Fruit fly (Drosophila melanogaster) Kc167 (cell line): Measurements from ENCODE around the gene CG42367.

ENCODE experiments used
- Myc ChIP-seq: fragments of >200 bp; optimal IDR thresholded peaks from 2 replicates; lab custom pipeline; 2017; ENCODE audit warnings: missing external identifiers
- Sin3A ChIP-seq: fragments of >200 bp; optimal IDR thresholded peaks from 2 replicates; lab custom pipeline; 2018; ENCODE audit warnings: missing external identifiers
- h ChIP-seq: fragments of >200 bp; optimal IDR thresholded peaks from 3 replicates; lab custom pipeline; 2018; ENCODE audit warnings: missing external identifiers
- insv ChIP-seq: fragments of >200 bp; optimal IDR thresholded peaks from 3 replicates; lab custom pipeline; 2018; ENCODE audit warnings: missing external identifiers
- psq ChIP-seq: fragments of >200 bp; optimal IDR thresholded peaks from 2 replicates; lab custom pipeline; 2017; ENCODE audit warnings: missing external identifiers
- ttk ChIP-seq: sonication (Bioruptor generic); optimal IDR thresholded peaks from 2 replicates; lab custom pipeline; 2017; ENCODE audit warnings: missing external identifiers

The CG42367 gene

DNA sequence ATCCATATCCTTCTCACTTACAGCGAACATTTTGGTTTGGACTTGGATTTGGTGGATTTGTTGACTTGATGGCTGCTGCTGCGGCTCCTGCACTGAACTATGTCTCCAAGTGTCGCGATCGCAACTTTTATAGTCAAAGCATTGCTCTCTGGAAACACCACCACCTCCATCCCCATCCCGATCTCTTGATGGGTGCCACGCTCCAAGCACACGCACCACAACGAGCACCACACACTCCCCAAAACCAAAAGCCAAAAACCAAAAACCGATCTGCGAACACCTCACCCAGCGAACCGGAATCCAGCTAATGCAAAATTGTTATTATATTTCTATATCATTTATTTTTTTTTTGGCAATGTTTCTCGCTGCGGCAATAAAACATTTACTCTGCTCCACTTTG, 2.7 kb downstream of the CG42367 start, which contains the start of gene Cpr30F:
TSS of gene Cpr30F (minus strand) at position 101 of the 400 bp plus-strand sequence.
- TF ChIP-seq Sin3A (no peak), psq (lab: Kevin White, UChicago) (no peak), h (lab: Kevin White, UChicago) (no peak), insv (no peak), Myc (no peak), ttk (no peak)

- TF ChIP-seq insv (no peak), Sin3A (no peak), Myc (no peak), psq (lab: Kevin White, UChicago) (no peak), ttk (no peak), h (lab: Kevin White, UChicago) (no peak)
Observed at dm6 chr2L:9937908-9938307, 7.5 kb downstream of the CG42367 start, which contains the start of gene Arglu1. Gene Arglu1, minus strand, starts transcription at chr2L:9938134.

DNA sequence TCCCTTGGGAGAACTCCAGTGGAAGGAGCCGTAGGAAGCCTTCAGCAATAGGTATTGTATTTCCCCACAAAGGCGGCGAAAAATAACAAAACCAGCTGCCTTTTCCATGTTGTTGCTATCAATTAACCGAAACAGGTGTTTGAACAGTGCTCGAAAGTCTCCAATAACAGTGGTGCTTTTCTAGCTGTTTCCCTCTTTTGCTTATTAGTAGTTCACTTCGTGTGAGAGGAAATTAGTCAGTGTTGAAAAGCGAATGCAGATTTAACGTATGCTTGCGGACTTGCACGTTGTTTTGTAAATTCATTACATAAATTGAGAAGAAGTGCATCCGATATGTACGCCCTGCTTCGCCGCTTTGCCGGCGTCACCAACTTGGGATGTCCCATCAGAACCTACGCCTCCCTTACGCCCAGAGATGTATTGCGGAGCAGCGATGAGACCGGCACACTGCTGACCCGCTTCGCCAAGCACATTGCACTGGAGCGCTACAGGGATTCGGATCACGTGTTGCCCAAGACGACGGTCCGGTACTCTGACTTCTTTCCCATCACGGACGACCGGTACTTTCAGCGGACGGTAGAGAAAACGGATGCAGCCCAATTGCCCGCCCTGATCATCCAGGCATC, 8.4 kb downstream of the CG42367 start, which contains the start of the genes Datp and CG4619:
TSS of gene Datp (minus strand) at position 160 of the 626 bp plus-strand sequence.
TSS of gene CG4619 (plus strand) at position 233 of the 626 bp plus-strand sequence.
- no peak for TF ChIP-seq insv
- no peak for TF ChIP-seq h (lab: Kevin White, UChicago)
- TF ChIP-seq Myc, result no peak
- no peak for TF ChIP-seq psq (lab: Kevin White, UChicago)
- no peak for TF ChIP-seq Sin3A
- no peak for TF ChIP-seq ttk

DNA sequence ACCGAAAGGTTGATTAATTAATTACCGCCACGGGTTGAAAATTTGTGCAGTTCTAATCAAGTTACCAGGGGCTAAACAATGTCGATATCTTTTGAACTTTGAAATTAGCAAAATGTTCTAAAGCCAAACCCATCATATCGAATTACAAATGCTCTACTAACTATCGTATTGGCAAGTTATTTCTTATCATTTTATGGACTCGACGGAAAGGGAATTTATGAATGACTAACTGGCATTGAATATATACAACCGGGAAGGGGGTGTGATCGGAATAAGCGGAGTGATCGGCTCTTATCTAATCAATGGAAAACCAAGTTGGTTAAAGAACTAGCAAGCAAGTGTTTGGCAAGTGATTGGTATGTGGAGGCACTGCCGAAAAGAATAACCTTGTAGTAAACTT, 13.1 kb downstream of the CG42367 start:
- TF ChIP-seq Myc, result no peak
- no peak for TF ChIP-seq insv
- TF ChIP-seq h (lab: Kevin White, UChicago), result no peak
- TF ChIP-seq psq (lab: Kevin White, UChicago), result no peak
- no peak for TF ChIP-seq Sin3A

- no peak for TF ChIP-seq psq (lab: Kevin White, UChicago)
- no peak for TF ChIP-seq Sin3A
- TF ChIP-seq ttk, result no peak
- no peak for TF ChIP-seq h (lab: Kevin White, UChicago)
- no peak for TF ChIP-seq Myc
- TF ChIP-seq insv, result no peak
Observed at dm6 chr2L:9945086-9945485, 14.7 kb downstream of the CG42367 start.

DNA sequence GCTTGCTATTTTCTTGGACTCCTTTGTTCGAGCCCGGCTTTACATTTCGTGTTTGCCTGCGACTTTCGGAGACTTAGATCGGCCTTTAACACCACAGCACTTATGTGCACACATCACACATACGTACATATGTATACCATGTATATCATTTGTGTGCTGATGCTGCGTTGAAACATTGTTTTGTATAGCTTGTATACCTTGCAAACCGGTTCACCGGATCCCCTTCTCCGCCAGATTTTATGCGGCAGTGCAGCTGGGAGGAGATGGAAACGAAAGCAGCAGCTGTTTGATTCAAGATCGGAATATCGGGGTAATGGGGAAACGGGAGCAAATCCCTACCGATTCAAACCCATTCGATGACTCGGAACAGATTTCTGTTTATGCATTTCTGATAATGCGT, 15.7 kb downstream of the CG42367 start:
- TF ChIP-seq Sin3A, result no peak

DNA sequence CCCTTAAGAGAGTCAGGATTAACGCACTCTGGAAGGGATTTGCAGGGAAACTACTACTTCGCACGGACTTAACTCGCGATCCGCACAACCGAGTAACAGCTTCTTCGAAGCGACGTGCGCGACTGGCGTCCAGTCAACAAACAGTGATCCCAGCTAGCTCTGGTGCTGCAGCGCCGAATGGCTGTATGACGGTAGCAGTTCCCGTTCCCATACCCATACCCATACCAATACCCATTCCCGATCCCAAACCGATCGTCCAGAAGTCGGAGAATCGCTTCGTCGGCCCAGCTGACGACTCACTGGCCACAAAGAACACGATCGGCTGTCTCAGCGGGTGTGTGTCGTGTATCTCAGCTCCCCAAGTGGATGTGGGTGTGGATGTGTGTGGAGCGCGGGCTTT, 16.9 kb downstream of the CG42367 start, which contains the start of gene CG5853:
TSS of gene CG5853 (minus strand) at position 384 of the 400 bp plus-strand sequence.
- no peak for TF ChIP-seq psq (lab: Kevin White, UChicago)
- TF ChIP-seq ttk, result no peak
- no peak for TF ChIP-seq Sin3A
- TF ChIP-seq h (lab: Kevin White, UChicago), result no peak
- no peak for TF ChIP-seq Myc
- no peak for TF ChIP-seq insv

dm6 chr2L:9947738-9948519, 17.5 kb downstream of the CG42367 start:
- TF ChIP-seq h (lab: Kevin White, UChicago) (no peak), Sin3A (no peak), ttk (no peak), Myc (no peak), psq (lab: Kevin White, UChicago) (no peak), insv (no peak)

- no peak for TF ChIP-seq psq (lab: Kevin White, UChicago)
- TF ChIP-seq h (lab: Kevin White, UChicago), result no peak
- no peak for TF ChIP-seq ttk
- no peak for TF ChIP-seq insv
- no peak for TF ChIP-seq Sin3A
- no peak for TF ChIP-seq Myc
Observed at dm6 chr2L:9948520-9948858, 18.1 kb downstream of the CG42367 start.

- TF ChIP-seq h (lab: Kevin White, UChicago) (no peak), insv (no peak), Myc (no peak), Sin3A (no peak), psq (lab: Kevin White, UChicago) (no peak), ttk (no peak)
Observed at dm6 chr2L:9949178-9950062, 19.0 kb downstream of the CG42367 start.

DNA sequence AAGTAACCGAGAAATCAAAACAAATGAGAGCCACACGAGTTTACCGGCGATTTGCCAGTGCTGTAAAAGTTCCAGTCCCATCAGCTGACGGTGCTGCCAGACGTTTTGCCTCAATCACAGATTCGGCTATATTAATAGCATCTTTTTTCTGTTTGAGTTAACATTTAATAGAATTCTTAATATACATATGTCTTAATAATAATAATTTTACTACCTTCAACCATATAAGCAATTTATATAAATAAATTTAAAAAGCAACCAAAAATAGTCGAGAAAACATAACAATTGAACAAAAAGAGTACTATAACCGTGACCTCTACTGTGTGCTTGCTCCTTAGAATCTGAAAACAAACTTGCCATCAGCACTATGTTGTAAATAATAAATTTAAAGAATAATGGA, 23.7 kb downstream of the CG42367 start, which contains the start of the genes CG13126 and CG4709:
TSS of gene CG13126 (minus strand) at position 63 of the 400 bp plus-strand sequence.
TSS of gene CG4709 (plus strand) at position 207 of the 400 bp plus-strand sequence.
- TF ChIP-seq psq (lab: Kevin White, UChicago), result no peak
- no peak for TF ChIP-seq insv
- no peak for TF ChIP-seq Sin3A
- no peak for TF ChIP-seq ttk
- TF ChIP-seq Myc, result no peak

DNA sequence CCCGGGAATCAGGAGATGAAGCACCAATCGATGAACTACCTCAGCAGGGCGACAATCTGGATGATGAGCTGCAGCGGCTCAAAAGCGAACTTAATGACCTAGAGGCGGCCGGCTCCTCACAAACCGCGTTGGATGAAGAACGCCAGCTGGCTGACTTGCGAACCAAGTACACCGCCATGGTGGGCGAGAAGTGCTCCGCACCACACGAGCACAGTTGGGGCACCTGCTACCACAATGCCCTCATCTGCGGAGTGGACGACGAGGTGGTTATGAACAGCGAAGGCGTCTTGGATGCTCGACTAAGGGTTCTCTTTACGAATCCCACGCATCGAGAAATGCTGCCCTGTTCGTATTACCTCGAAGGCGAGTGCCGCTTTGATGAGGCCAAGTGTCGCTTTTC, 24.3 kb downstream of the CG42367 start:
- TF ChIP-seq ttk (no peak), psq (lab: Kevin White, UChicago) (no peak), Myc (no peak), insv (no peak), Sin3A (no peak), h (lab: Kevin White, UChicago) (no peak)
